Fruit fly (Drosophila melanogaster) whole organism, embryonic: ENCODE data around the gene Gk1.

Experiments used
- Bgb ChIP-seq: fragments of 200-800 bp; sonication (Bioruptor generic); IDR thresholded peaks from 2 replicates; pipeline ENCODE4 v1.3.6; 2022; ENCODE audit warnings: missing biosample characterization, missing genetic modification characterization; ENCODE audit not compliant: partially characterized antibody
- Bteb2 ChIP-seq: fragments of 200-800 bp; sonication (Bioruptor generic); optimal IDR thresholded peaks from 2 replicates; lab custom pipeline; 2016; ENCODE audit warnings: missing biosample characterization, missing genetic modification characterization
- CG10543 ChIP-seq: fragments of 200-800 bp; sonication (Bioruptor generic); optimal IDR thresholded peaks from 3 replicates; lab custom pipeline; 2017; ENCODE audit warnings: missing biosample characterization, mild to moderate bottlenecking, missing genetic modification characterization, moderate library complexity
- CG11560 ChIP-seq: fragments of 200-800 bp; sonication (Bioruptor generic); IDR thresholded peaks from 3 replicates; pipeline ENCODE4 v1.3.6; 2022; ENCODE audit warnings: missing biosample characterization, missing genetic modification characterization
- CG12155 ChIP-seq: fragments of 200-800 bp; sonication (Bioruptor generic); optimal IDR thresholded peaks from 3 replicates; lab custom pipeline; 2016; ENCODE audit warnings: missing biosample characterization, missing genetic modification characterization
- CG12769 ChIP-seq: fragments of 200-800 bp; sonication (Bioruptor generic); optimal IDR thresholded peaks from 2 replicates; lab custom pipeline; 2019; ENCODE audit warnings: missing biosample characterization, mild to moderate bottlenecking, missing genetic modification characterization, moderate library complexity
- CG14014 ChIP-seq: fragments of 200-800 bp; sonication (Bioruptor generic); IDR thresholded peaks from 2 replicates; pipeline ENCODE4 v1.3.6; 2022; ENCODE audit warnings: missing biosample characterization, missing genetic modification characterization
- CG1602 ChIP-seq: fragments of 200-800 bp; sonication (Bioruptor generic); optimal IDR thresholded peaks from 3 replicates; lab custom pipeline; 2016; ENCODE audit warnings: missing biosample characterization, missing genetic modification characterization
- CG16779 ChIP-seq: fragments of 200-800 bp; sonication (Bioruptor generic); IDR thresholded peaks from 2 replicates; pipeline ENCODE4 v1.3.6; 2022; ENCODE audit warnings: missing biosample characterization, missing genetic modification characterization
- CG1792 ChIP-seq: fragments of 200-800 bp; sonication (Bioruptor generic); optimal IDR thresholded peaks from 2 replicates; lab custom pipeline; 2016; ENCODE audit warnings: missing biosample characterization, missing genetic modification characterization
- CG2116 ChIP-seq: fragments of 200-800 bp; sonication (Bioruptor generic); optimal IDR thresholded peaks from 3 replicates; lab custom pipeline; 2018; ENCODE audit warnings: missing biosample characterization, mild to moderate bottlenecking, missing genetic modification characterization
- CG2875 ChIP-seq: fragments of 200-800 bp; sonication (Bioruptor generic); optimal IDR thresholded peaks from 2 replicates; lab custom pipeline; 2017; ENCODE audit warnings: missing biosample characterization, mild to moderate bottlenecking, missing genetic modification characterization, missing genetic modification reagents
- CG31388 ChIP-seq: fragments of 200-800 bp; sonication (Bioruptor generic); optimal IDR thresholded peaks from 2 replicates; lab custom pipeline; 2016; ENCODE audit warnings: missing biosample characterization, missing genetic modification characterization
- CG32532 ChIP-seq: fragments of 200-800 bp; sonication (Bioruptor generic); IDR thresholded peaks from 2 replicates; pipeline ENCODE4 v1.3.6; 2022; ENCODE audit warnings: missing biosample characterization, missing genetic modification characterization
- CG34224 ChIP-seq: fragments of 200-800 bp; sonication (Bioruptor generic); IDR thresholded peaks from 3 replicates; pipeline ENCODE4 v1.3.6; 2022; ENCODE audit warnings: missing biosample characterization, missing genetic modification characterization; ENCODE audit not compliant: partially characterized antibody
- CG42726 ChIP-seq: fragments of 200-800 bp; sonication (Bioruptor generic); IDR thresholded peaks from 2 replicates; pipeline ENCODE4 v1.3.6; 2022; ENCODE audit warnings: missing biosample characterization, missing genetic modification characterization; ENCODE audit not compliant: partially characterized antibody
- CG4707 ChIP-seq: fragments of 200-800 bp; sonication (Bioruptor generic); optimal IDR thresholded peaks from 2 replicates; lab custom pipeline; 2018; ENCODE audit warnings: missing biosample characterization, mild to moderate bottlenecking, missing genetic modification characterization, moderate library complexity
- CG6254 ChIP-seq: fragments of 200-800 bp; sonication (Bioruptor generic); optimal IDR thresholded peaks from 3 replicates; lab custom pipeline; 2017; ENCODE audit warnings: mild to moderate bottlenecking, missing biosample characterization, missing genetic modification reagents, missing genetic modification characterization
- CG6683 ChIP-seq: fragments of 200-800 bp; sonication (Bioruptor generic); optimal IDR thresholded peaks from 2 replicates; lab custom pipeline; 2017; ENCODE audit warnings: missing biosample characterization, mild to moderate bottlenecking, missing genetic modification characterization, missing genetic modification reagents
- CG6813 ChIP-seq: fragments of 200-800 bp; sonication (Bioruptor generic); optimal IDR thresholded peaks from 2 replicates; lab custom pipeline; 2017; ENCODE audit warnings: missing biosample characterization, missing genetic modification characterization, mild to moderate bottlenecking, moderate library complexity, missing genetic modification reagents
- CG8281 ChIP-seq: fragments of 200-800 bp; sonication (Bioruptor generic); optimal IDR thresholded peaks from 2 replicates; lab custom pipeline; 2018; ENCODE audit warnings: missing biosample characterization, mild to moderate bottlenecking, missing genetic modification characterization, moderate library complexity
- CG9932 ChIP-seq: fragments of 200-800 bp; sonication (Bioruptor generic); IDR thresholded peaks from 2 replicates; pipeline ENCODE4 v1.3.6; 2022; ENCODE audit warnings: missing biosample characterization, missing genetic modification characterization
- CTCF ChIP-seq: fragments of 200-800 bp; sonication (Bioruptor generic); optimal IDR thresholded peaks from 2 replicates; lab custom pipeline; 2017; ENCODE audit warnings: missing biosample characterization, mild to moderate bottlenecking, missing genetic modification characterization, moderate library complexity
- Dfd ChIP-seq, 2 experiments: fragments of >200 bp; optimal IDR thresholded peaks; 2 replicates each; lab custom pipeline; 2017; ENCODE audit warnings: missing biosample characterization in 2 of 2, missing genetic modification characterization in 2 of 2
- Elba2 ChIP-seq: fragments of 200-800 bp; sonication (Bioruptor generic); optimal IDR thresholded peaks from 3 replicates; lab custom pipeline; 2016; ENCODE audit warnings: missing biosample characterization, missing genetic modification characterization
- Ets97D ChIP-seq: fragments of 200-800 bp; sonication (Bioruptor generic); optimal IDR thresholded peaks from 3 replicates; lab custom pipeline; 2016; ENCODE audit warnings: missing biosample characterization, missing genetic modification characterization
- Gsc ChIP-seq: fragments of 200-800 bp; sonication (Bioruptor generic); IDR thresholded peaks from 2 replicates; pipeline ENCODE4 v1.3.6; 2022; ENCODE audit warnings: missing biosample characterization, missing genetic modification characterization
- HLHmδ ChIP-seq: fragments of 200-800 bp; sonication (Bioruptor generic); optimal IDR thresholded peaks from 2 replicates; lab custom pipeline; 2018; ENCODE audit warnings: missing biosample characterization, mild to moderate bottlenecking, missing genetic modification characterization, moderate library complexity
- Hand ChIP-seq: fragments of 200-800 bp; sonication (Bioruptor generic); optimal IDR thresholded peaks from 2 replicates; lab custom pipeline; 2017; ENCODE audit warnings: mild to moderate bottlenecking, missing biosample characterization, missing genetic modification reagents, missing genetic modification characterization
- MESR4 ChIP-seq: fragments of 200-800 bp; sonication (Bioruptor generic); optimal IDR thresholded peaks from 2 replicates; lab custom pipeline; 2018; ENCODE audit warnings: missing biosample characterization, mild to moderate bottlenecking, missing genetic modification characterization, moderate library complexity
- Pdp1 ChIP-seq, 2 experiments: fragments of 200-800 bp; sonication (Bioruptor generic); optimal IDR thresholded peaks; 3 replicates each; lab custom pipeline; 2016; ENCODE audit warnings: missing biosample characterization in 2 of 2, missing genetic modification characterization in 2 of 2, mild to moderate bottlenecking in 1 of 2, moderate library complexity in 1 of 2
- Sry-β ChIP-seq: fragments of 200-800 bp; sonication (Bioruptor generic); optimal IDR thresholded peaks from 2 replicates; lab custom pipeline; 2018; ENCODE audit warnings: missing biosample characterization, mild to moderate bottlenecking, missing genetic modification characterization, moderate library complexity
- Sry-δ ChIP-seq: fragments of 200-800 bp; sonication (Bioruptor generic); optimal IDR thresholded peaks from 2 replicates; lab custom pipeline; 2016; ENCODE audit warnings: missing biosample characterization, missing genetic modification characterization
- ase ChIP-seq: fragments of 200-800 bp; sonication (Bioruptor generic); IDR thresholded peaks from 3 replicates; pipeline ENCODE4 v1.3.6; 2022; ENCODE audit warnings: missing biosample characterization, missing genetic modification characterization
- bcd ChIP-seq: fragments of 200-800 bp; sonication (Bioruptor generic); optimal IDR thresholded peaks from 2 replicates; lab custom pipeline; 2017; ENCODE audit warnings: missing biosample characterization, mild to moderate bottlenecking, missing genetic modification characterization
- chm ChIP-seq: fragments of 200-800 bp; sonication (Bioruptor generic); IDR thresholded peaks from 2 replicates; pipeline ENCODE4 v1.3.6; 2022; ENCODE audit warnings: missing biosample characterization, missing genetic modification characterization
- da ChIP-seq: fragments of 200-800 bp; sonication (Bioruptor generic); optimal IDR thresholded peaks from 2 replicates; lab custom pipeline; 2016; ENCODE audit warnings: missing biosample characterization, missing genetic modification characterization
- dan ChIP-seq: fragments of 200-800 bp; sonication (Bioruptor generic); IDR thresholded peaks from 2 replicates; pipeline ENCODE4 v1.3.6; 2022; ENCODE audit warnings: missing biosample characterization, missing genetic modification characterization
- en ChIP-seq: fragments of 200-800 bp; sonication (Bioruptor generic); optimal IDR thresholded peaks from 2 replicates; lab custom pipeline; 2016; ENCODE audit warnings: missing biosample characterization, missing genetic modification characterization
- ewg ChIP-seq: fragments of 200-800 bp; sonication (Bioruptor generic); optimal IDR thresholded peaks from 3 replicates; lab custom pipeline; 2017; ENCODE audit warnings: mild to moderate bottlenecking, missing biosample characterization, missing genetic modification reagents, missing genetic modification characterization
- grau ChIP-seq: fragments of 200-800 bp; optimal IDR thresholded peaks from 3 replicates; lab custom pipeline; 2019; ENCODE audit warnings: missing biosample characterization, mild to moderate bottlenecking, missing genetic modification characterization, moderate library complexity
- jigr1 ChIP-seq: fragments of 200-800 bp; sonication (Bioruptor generic); IDR thresholded peaks from 3 replicates; pipeline ENCODE4 v1.3.6; 2022; ENCODE audit warnings: missing biosample characterization, missing genetic modification characterization
- mam ChIP-seq: fragments of 200-800 bp; sonication (Bioruptor generic); optimal IDR thresholded peaks from 3 replicates; lab custom pipeline; 2016; ENCODE audit warnings: missing biosample characterization, missing genetic modification characterization
- run ChIP-seq: fragments of 200-800 bp; sonication (Bioruptor generic); optimal IDR thresholded peaks from 3 replicates; lab custom pipeline; 2018; ENCODE audit warnings: missing biosample characterization, mild to moderate bottlenecking, missing genetic modification characterization
- scrt ChIP-seq: fragments of 200-800 bp; sonication (Bioruptor generic); optimal IDR thresholded peaks from 2 replicates; lab custom pipeline; 2018; ENCODE audit warnings: missing biosample characterization, mild to moderate bottlenecking, missing genetic modification characterization, moderate library complexity
- stwl ChIP-seq: fragments of 200-800 bp; sonication (Bioruptor generic); optimal IDR thresholded peaks from 3 replicates; lab custom pipeline; 2018; ENCODE audit warnings: missing biosample characterization, mild to moderate bottlenecking, missing genetic modification characterization, moderate library complexity
- tin ChIP-seq: fragments of 200-800 bp; sonication (Bioruptor generic); optimal IDR thresholded peaks from 3 replicates; lab custom pipeline; 2016; ENCODE audit warnings: missing biosample characterization, missing genetic modification characterization
- trh ChIP-seq: fragments of 200-800 bp; sonication (Bioruptor generic); optimal IDR thresholded peaks from 2 replicates; lab custom pipeline; 2016; ENCODE audit warnings: missing biosample characterization, missing genetic modification characterization
- tx ChIP-seq: fragments of 200-800 bp; sonication (Bioruptor generic); optimal IDR thresholded peaks from 2 replicates; lab custom pipeline; 2016; ENCODE audit warnings: missing biosample characterization, missing genetic modification characterization
- zfh1 ChIP-seq: fragments of 200-800 bp; sonication (Bioruptor generic); IDR thresholded peaks from 3 replicates; pipeline ENCODE4 v1.3.6; 2022; ENCODE audit warnings: missing biosample characterization, missing genetic modification characterization

Gk1 gene

dm6 chr3L:184251-184650 lies 21.4 kb downstream of the Gk1 start, which contains the start of the genes CG34140, Mkp and Mtch (continued):
- TF ChIP-seq HLHmδ (GFP tag; lab: Kevin White, UChicago) (no peak), grau (tag; lab: Kevin White, UChicago) (no peak), MESR4 (GFP tag; lab: Kevin White, UChicago) (peak; percentile 75), Pdp1 (GFP tag; optimal IDR thresholded peaks at IDR 0.05; lab: Kevin White, UChicago) (peak; percentile 90 to 99), stwl (tag; lab: Kevin White, UChicago) (peak; percentile 67), CG1792 (GFP tag; lab: Kevin White, UChicago) (peak; percentile 85), CG11560 (0 out of 3 replicates have a peak, but pooled peaks have one; percentile 43), Hand (GFP tag; lab: Kevin White, UChicago) (peak; percentile 58), Ets97D (GFP tag; lab: Kevin White, UChicago) (peak; percentile 86), Gsc (GFP tag; lab: Robert Waterston, UW) (no peak), CG6254 (no peak), CG31388 (GFP tag; lab: Kevin White, UChicago) (peak; percentile 54), tin (peak; percentile 91), CG6683 (peak; percentile 65), Bteb2 (GFP tag; lab: Kevin White, UChicago) (peak; percentile 82), tx (GFP tag; lab: Kevin White, UChicago) (peak; percentile 83), run (tag; lab: Kevin White, UChicago) (peak; percentile 67), CG14014 (peak; percentile 77), CG12769 (tag; lab: Kevin White, UChicago) (no peak), ewg (GFP tag; lab: Kevin White, UChicago) (peak; percentile 73), CG2116 (GFP tag; lab: Kevin White, UChicago) (peak; percentile 94), CG34224 (GFP tag; lab: Robert Waterston, UW) (peak; percentile 94), Dfd (GFP tag; optimal IDR thresholded peaks at IDR 0.05; lab: Kevin White, UChicago) (no peak), CG42726 (0 out of 2 replicates have a peak, but pooled peaks have one; percentile 59), chm (GFP tag; lab: Robert Waterston, UW) (peak; percentile 64), mam (peak; percentile 93), CG8281 (tag; lab: Kevin White, UChicago) (no peak), CG32532 (GFP tag; lab: Robert Waterston, UW) (peak; percentile 91), en (GFP tag; lab: Kevin White, UChicago) (peak; percentile 69), trh (GFP tag; lab: Kevin White, UChicago) (peak; percentile 74), scrt (no peak), Sry-δ (GFP tag; lab: Kevin White, UChicago) (peak; percentile 99), CG6813 (GFP tag; lab: Kevin White, UChicago) (no peak), Elba2 (peak; percentile 49), Sry-β (peak; percentile 3), CG2875 (no peak), bcd (GFP tag; lab: Kevin White, UChicago) (no peak), CG4707 (GFP tag; lab: Kevin White, UChicago) (no peak), da (peak; percentile 44), CG12155 (GFP tag; lab: Kevin White, UChicago) (peak; percentile 86), CG10543 (peak; percentile 87), jigr1 (GFP tag; lab: Robert Waterston, UW) (no peak), CG9932 (GFP tag; lab: Robert Waterston, UW) (peak; percentile 92), zfh1 (peak; percentile 74), CG16779 (GFP tag; lab: Robert Waterston, UW) (peak; percentile 46; the same call in 1 of the 2 replicates), dan (GFP tag; lab: Robert Waterston, UW) (peak; percentile 46; the same call in 1 of the 2 replicates), ase (peak; percentile 78), Bgb (peak; percentile 89), CTCF (no peak), CG1602 (GFP tag; lab: Kevin White, UChicago) (peak; percentile 86)
